Worm (Caenorhabditis elegans): ENCODE data around the gene C06E4.8.

Gene C06E4.8

DNA sequence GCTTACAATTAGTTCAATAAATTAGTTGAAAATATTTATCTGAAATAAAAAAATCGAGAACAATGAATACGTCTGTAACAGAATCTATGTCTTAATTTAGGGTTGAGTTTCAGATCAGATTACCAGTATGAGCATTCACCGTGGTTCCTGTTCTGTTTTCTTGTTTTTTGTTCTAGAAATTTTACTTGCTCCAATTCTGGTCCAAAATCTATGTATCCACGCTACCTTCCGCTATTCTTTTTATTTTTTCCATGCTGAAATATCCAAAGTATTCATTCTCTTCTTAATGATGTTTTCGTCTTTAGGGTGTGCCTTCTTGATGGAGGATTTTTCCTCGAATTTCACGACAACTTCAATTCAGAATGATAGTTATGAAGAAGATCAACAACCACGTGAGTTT is 19.6 kb upstream of the C06E4.8 start, which contains the start of gene npr-27:
npr-27 (plus strand) TSS at position 301 of the 400 bp plus-strand sequence.
- TF ChIP-seq madf-8 (GFP tag; conservative IDR thresholded peaks at IDR 0.05) (no peak), sptf-2 (GFP tag; optimal IDR thresholded peaks at IDR 0.05) (no peak), snpc-4 (GFP tag; optimal IDR thresholded peaks at IDR 0.05) (no peak), snpc-4 (tag; optimal IDR thresholded peaks at IDR 0.05) (no peak), ztf-18 (tag; optimal IDR thresholded peaks at IDR 0.05) (no peak), Y53G8AR.9 (GFP tag; conservative IDR thresholded peaks at IDR 0.05) (no peak), ets-4 (GFP tag; optimal IDR thresholded peaks at IDR 0.05) (no peak), nfyb-1 (GFP tag; IDR thresholded peaks at IDR 0.05) (no peak), F49E8.2 (tag; optimal IDR thresholded peaks at IDR 0.05; ENCODE audit: insufficient read depth) (no peak), athp-1 (tag; optimal IDR thresholded peaks at IDR 0.05) (no peak), tbx-9 (tag; optimal IDR thresholded peaks at IDR 0.05; ENCODE audit: borderline replicate concordance) (no peak), F39B2.1 (GFP tag; IDR thresholded peaks at IDR 0.05) (no peak), C06A6.2 (GFP tag; conservative IDR thresholded peaks at IDR 0.05) (no peak), zim-3 (tag; optimal IDR thresholded peaks at IDR 0.05) (no peak), egrh-3 (GFP tag; IDR thresholded peaks at IDR 0.05) (no peak), nfya-2 (GFP tag; IDR thresholded peaks at IDR 0.05) (no peak), pbrm-1 (GFP tag; IDR thresholded peaks at IDR 0.05) (no peak), xnd-1 (tag; optimal IDR thresholded peaks at IDR 0.05) (no peak)

DNA sequence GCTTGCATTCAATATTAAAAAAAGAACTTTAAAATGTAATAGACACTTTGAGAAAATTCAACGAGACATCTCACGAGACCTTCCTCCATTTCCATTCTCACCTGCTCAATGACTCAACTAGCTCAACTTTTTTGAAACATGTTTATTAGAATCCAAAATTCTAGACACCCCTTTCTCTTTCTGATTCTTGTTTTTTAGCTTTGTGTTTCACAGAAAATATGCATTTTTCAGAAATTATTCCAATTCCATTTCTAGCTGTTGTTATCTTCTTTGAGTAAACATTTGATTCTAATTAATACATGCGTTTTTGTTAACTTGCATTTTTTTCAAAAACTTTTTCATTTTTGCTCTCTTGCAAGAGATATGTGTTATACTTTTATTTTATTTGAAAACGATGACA is 15.8 kb upstream of the C06E4.8 start:
- no peak for TF ChIP-seq T26A5.8 (tag; optimal IDR thresholded peaks at IDR 0.05)
- TF ChIP-seq egl-18 (GFP tag; IDR thresholded peaks at IDR 0.05) = no peak
- no peak for TF ChIP-seq ztf-6 (GFP tag; IDR thresholded peaks at IDR 0.05)
- TF ChIP-seq let-607 (tag; optimal IDR thresholded peaks at IDR 0.05) = no peak
- no peak for TF ChIP-seq mel-28 (tag; optimal IDR thresholded peaks at IDR 0.05; ENCODE audit: borderline replicate concordance)
- no peak for TF ChIP-seq unc-130 (GFP tag; optimal IDR thresholded peaks at IDR 0.05)
- no peak for TF ChIP-seq nfya-2 (GFP tag; IDR thresholded peaks at IDR 0.05)
- no peak for TF ChIP-seq nfya-1 (tag; optimal IDR thresholded peaks at IDR 0.05; ENCODE audit: borderline replicate concordance, insufficient read depth)
- no peak for TF ChIP-seq nhr-120 (GFP tag; IDR thresholded peaks at IDR 0.05)
- TF ChIP-seq lsy-27 (tag; optimal IDR thresholded peaks at IDR 0.05; ENCODE audit: borderline replicate concordance, insufficient read depth) = no peak
- no peak for TF ChIP-seq hlh-12 (tag; optimal IDR thresholded peaks at IDR 0.05)
- no peak for TF ChIP-seq rcor-1 (GFP tag; IDR thresholded peaks at IDR 0.05)
- TF ChIP-seq dpl-1 (GFP tag; optimal IDR thresholded peaks at IDR 0.05) = no peak
- TF ChIP-seq snpc-1.1 (tag; optimal IDR thresholded peaks at IDR 0.05; ENCODE audit: insufficient read depth) = no peak
- no peak for TF ChIP-seq sptf-2 (GFP tag; optimal IDR thresholded peaks at IDR 0.05)
- no peak for TF ChIP-seq mxl-1 (tag; optimal IDR thresholded peaks at IDR 0.05)
- TF ChIP-seq Y67H2A.10 (GFP tag; conservative IDR thresholded peaks at IDR 0.05) = no peak
- TF ChIP-seq lir-1 (GFP tag; conservative IDR thresholded peaks at IDR 0.05) = no peak

DNA sequence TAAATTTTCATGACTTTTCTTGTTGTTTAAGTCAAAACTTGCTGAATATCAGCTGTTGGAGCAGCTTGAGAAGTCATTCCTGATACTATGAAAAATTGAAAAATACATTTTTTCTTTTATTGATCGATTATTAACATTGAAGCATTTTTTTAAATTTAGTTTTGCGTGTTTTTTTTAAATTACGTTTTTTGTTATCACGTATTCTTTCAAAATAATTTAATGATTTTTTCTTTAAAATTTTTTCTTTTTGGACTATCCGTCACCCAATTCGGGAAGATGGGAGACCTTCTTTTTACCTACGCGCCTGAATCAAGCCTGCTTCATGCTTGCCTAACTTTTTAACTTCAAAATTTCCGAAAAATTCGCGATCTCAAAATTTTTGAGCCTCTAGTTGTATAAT is 8.4 kb upstream of the C06E4.8 start, which contains the start of gene F42C5.5:
F42C5.5 (minus strand) TSS at position 101 of the 400 bp plus-strand sequence.
- TF ChIP-seq lag-1 (GFP tag; IDR thresholded peaks at IDR 0.05) (no peak), lin-35 (GFP tag; optimal IDR thresholded peaks at IDR 0.05) (no peak), F55B11.4 (tag; optimal IDR thresholded peaks at IDR 0.05; ENCODE audit: borderline replicate concordance, insufficient read depth) (no peak), hrde-1 (tag; optimal IDR thresholded peaks at IDR 0.05; ENCODE audit: borderline replicate concordance) (no peak), F52B5.7 (tag; optimal IDR thresholded peaks at IDR 0.05) (no peak), die-1 (tag; optimal IDR thresholded peaks at IDR 0.05) (no peak), cebp-1 (GFP tag; IDR thresholded peaks at IDR 0.05) (no peak), cebp-1 (tag; optimal IDR thresholded peaks at IDR 0.05) (no peak), zfh-2 (GFP tag; conservative IDR thresholded peaks at IDR 0.05) (no peak), T26A5.8 (tag; optimal IDR thresholded peaks at IDR 0.05) (no peak), B0019.2 (GFP tag; conservative IDR thresholded peaks at IDR 0.05) (no peak), ets-4 (GFP tag; optimal IDR thresholded peaks at IDR 0.05) (no peak), mes-4 (tag; optimal IDR thresholded peaks at IDR 0.05) (no peak), egl-18 (GFP tag; IDR thresholded peaks at IDR 0.05) (no peak)

Measured in whole organism, young adult.